Fruit fly (Drosophila melanogaster): ENCODE data around the gene Art2.

DNA sequence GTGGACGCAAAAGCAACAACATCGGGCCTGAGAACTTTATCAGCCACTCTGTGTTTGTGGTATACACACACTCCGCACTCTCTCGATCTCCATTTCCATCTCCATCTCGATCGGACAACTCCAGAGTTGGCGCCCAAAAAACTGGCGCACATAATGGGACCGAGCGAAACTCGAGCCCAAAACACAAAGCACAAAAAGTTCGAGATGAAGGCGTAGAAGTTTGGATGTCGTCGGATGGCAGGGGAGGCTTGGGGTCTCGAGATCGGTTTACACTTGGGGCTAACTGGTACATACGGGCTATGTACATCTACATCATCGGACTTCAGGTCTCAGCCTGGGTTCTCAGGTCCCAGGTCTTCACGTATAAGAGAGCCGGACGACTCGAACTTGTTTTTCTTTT is 5.6 kb upstream of the Art2 start:
- TF ChIP-seq topi (GFP tag; optimal IDR thresholded peaks at IDR 0.05) = no peak
- TF ChIP-seq Ets96B (tag; optimal IDR thresholded peaks at IDR 0.05) = no peak
- no peak for TF ChIP-seq CG15336 (GFP tag; IDR thresholded peaks at IDR 0.05)
- no peak for TF ChIP-seq CG6854 (GFP tag; optimal IDR thresholded peaks at IDR 0.05)
